Fruit fly (Drosophila melanogaster): ENCODE data around the gene Med.
A peak's percentile ranks its signal among the peaks of the same experiment; 100 is the strongest.

Med gene

dm6 chr3R:31609413-31610054, 1.3 kb upstream of the Med start (continued):
- TF ChIP-seq p53 (GFP tag; optimal IDR thresholded peaks at IDR 0.05) (peak; percentile 8), NK7.1 (GFP tag; optimal IDR thresholded peaks at IDR 0.05) (peak; percentile 0), CG7786 (GFP tag; optimal IDR thresholded peaks at IDR 0.05) (peak; percentile 3), CG33213 (GFP tag; optimal IDR thresholded peaks at IDR 0.05) (peak; percentile 4), Fer1 (GFP tag; optimal IDR thresholded peaks at IDR 0.05) (peak; percentile 56), lmd (GFP tag; IDR thresholded peaks at IDR 0.05) (no peak), Sry-δ (GFP tag; optimal IDR thresholded peaks at IDR 0.05) (peak; percentile 85), CG4424 (GFP tag; optimal IDR thresholded peaks at IDR 0.05) (peak; percentile 1), tin (GFP tag; optimal IDR thresholded peaks at IDR 0.05) (peak; percentile 22), CG15601 (tag; optimal IDR thresholded peaks at IDR 0.05) (peak; percentile 32), zf30C (GFP tag; optimal IDR thresholded peaks at IDR 0.05) (peak; percentile 2), CG12769 (tag; optimal IDR thresholded peaks at IDR 0.05) (peak; percentile 75), CG17568 (GFP tag; optimal IDR thresholded peaks at IDR 0.05) (peak; percentile 15), CrebB (tag; optimal IDR thresholded peaks at IDR 0.05) (peak; percentile 71), wdn (GFP tag; IDR thresholded peaks at IDR 0.05) (no peak), CG10267 (tag; optimal IDR thresholded peaks at IDR 0.05) (peak; percentile 70), Jarid2 (GFP tag; optimal IDR thresholded peaks at IDR 0.05) (peak; percentile 77), sqz (GFP tag; optimal IDR thresholded peaks at IDR 0.05) (peak; percentile 52), chif (GFP tag; optimal IDR thresholded peaks at IDR 0.05) (peak in 1 of 2 experiments; percentile 13), dpn (GFP tag; optimal IDR thresholded peaks at IDR 0.05) (peak; percentile 31 to 40), CG4328 (GFP tag; optimal IDR thresholded peaks at IDR 0.05) (peak; percentile 23), CG7839 (tag; optimal IDR thresholded peaks at IDR 0.05) (peak; percentile 22), CG8089 (GFP tag; optimal IDR thresholded peaks at IDR 0.05) (peak; percentile 12), pros (GFP tag; optimal IDR thresholded peaks at IDR 0.05) (no peak), CG13424 (tag; optimal IDR thresholded peaks at IDR 0.05) (peak; percentile 41), CG2889 (GFP tag; IDR thresholded peaks at IDR 0.05) (no peak), crol (GFP tag; IDR thresholded peaks at IDR 0.05) (no peak), Side (GFP tag; optimal IDR thresholded peaks at IDR 0.05) (peak; percentile 36), odd (GFP tag; optimal IDR thresholded peaks at IDR 0.05) (peak; percentile 1), CG9215 (GFP tag; IDR thresholded peaks at IDR 0.05) (no peak), CG1647 (GFP tag; optimal IDR thresholded peaks at IDR 0.05) (peak; percentile 5), HmgZ (tag; optimal IDR thresholded peaks at IDR 0.05) (peak; percentile 79), CG2712 (tag; optimal IDR thresholded peaks at IDR 0.05) (peak; percentile 40), CG14667 (GFP tag; IDR thresholded peaks at IDR 0.05) (no peak), BEAF-32 (GFP tag; optimal IDR thresholded peaks at IDR 0.05) (peak; percentile 91), fu2 (GFP tag; optimal IDR thresholded peaks at IDR 0.05) (no peak), Tbp (GFP tag; optimal IDR thresholded peaks at IDR 0.05) (peak; percentile 57), zfh1 (GFP tag; IDR thresholded peaks at IDR 0.05) (no peak), mam (GFP tag; optimal IDR thresholded peaks at IDR 0.05) (peak; percentile 32), pho (GFP tag; optimal IDR thresholded peaks at IDR 0.05) (peak; percentile 21), CG4854 (GFP tag; optimal IDR thresholded peaks at IDR 0.05) (peak; percentile 15), ab (GFP tag; optimal IDR thresholded peaks at IDR 0.05) (no peak), Pdp1 (GFP tag; optimal IDR thresholded peaks at IDR 0.05) (peak; percentile 15 to 25), CG13894 (tag; optimal IDR thresholded peaks at IDR 0.05) (peak; percentile 85), Asciz (GFP tag; optimal IDR thresholded peaks at IDR 0.05) (peak; percentile 40), Hr78 (GFP tag; optimal IDR thresholded peaks at IDR 0.05) (no peak), CG4707 (GFP tag; optimal IDR thresholded peaks at IDR 0.05) (peak; percentile 46), NfI (GFP tag; optimal IDR thresholded peaks at IDR 0.05) (peak; percentile 43), Mad (GFP tag; optimal IDR thresholded peaks at IDR 0.05) (peak; percentile 39)
